Fruit fly (Drosophila melanogaster) whole organism, embryonic: Measurements from ENCODE around the gene CG32767.

Source experiments
- Aef1 ChIP-seq: fragments of 200-800 bp; sonication (Bioruptor generic); IDR thresholded peaks from 3 replicates; pipeline ENCODE4 v1.3.6; 2022; ENCODE audit warnings: missing biosample characterization, missing genetic modification characterization
- CG10543 ChIP-seq: fragments of 200-800 bp; sonication (Bioruptor generic); optimal IDR thresholded peaks from 3 replicates; lab custom pipeline; 2017; ENCODE audit warnings: missing biosample characterization, mild to moderate bottlenecking, missing genetic modification characterization, moderate library complexity
- CG11695 ChIP-seq: fragments of 200-800 bp; sonication (Bioruptor generic); IDR thresholded peaks from 3 replicates; pipeline ENCODE4 v1.3.6; 2022; ENCODE audit warnings: missing biosample characterization, missing genetic modification characterization
- CG14014 ChIP-seq: fragments of 200-800 bp; sonication (Bioruptor generic); IDR thresholded peaks from 2 replicates; pipeline ENCODE4 v1.3.6; 2022; ENCODE audit warnings: missing biosample characterization, missing genetic modification characterization
- CG16863 ChIP-seq: fragments of 200-800 bp; sonication (Bioruptor generic); optimal IDR thresholded peaks from 3 replicates; lab custom pipeline; 2016; ENCODE audit warnings: missing biosample characterization, missing genetic modification characterization
- CG17186 ChIP-seq: fragments of 200-800 bp; sonication (Bioruptor generic); optimal IDR thresholded peaks from 3 replicates; lab custom pipeline; 2017; ENCODE audit warnings: missing biosample characterization, missing genetic modification reagents, missing genetic modification characterization
- CG17568 ChIP-seq: fragments of 200-800 bp; sonication (Bioruptor generic); optimal IDR thresholded peaks from 2 replicates; lab custom pipeline; 2018; ENCODE audit warnings: missing biosample characterization, mild to moderate bottlenecking, missing genetic modification characterization, moderate library complexity
- CG18262 ChIP-seq: fragments of 200-800 bp; optimal IDR thresholded peaks from 3 replicates; lab custom pipeline; 2019; ENCODE audit warnings: missing biosample characterization, mild to moderate bottlenecking, missing genetic modification characterization, moderate library complexity
- CG18764 ChIP-seq: fragments of 200-800 bp; sonication (Bioruptor generic); optimal IDR thresholded peaks from 3 replicates; lab custom pipeline; 2016; ENCODE audit warnings: missing biosample characterization, missing genetic modification characterization
- CG2129 ChIP-seq: fragments of 200-800 bp; sonication (Bioruptor generic); IDR thresholded peaks from 2 replicates; pipeline ENCODE4 v1.3.6; 2022; ENCODE audit warnings: missing biosample characterization, missing genetic modification characterization; ENCODE audit not compliant: partially characterized antibody
- CG2889 ChIP-seq: fragments of 200-800 bp; sonication (Bioruptor generic); IDR thresholded peaks from 3 replicates; pipeline ENCODE4 v1.3.6; 2022; ENCODE audit warnings: missing biosample characterization, missing genetic modification characterization
- CG3163 ChIP-seq: fragments of 200-800 bp; sonication (Bioruptor generic); optimal IDR thresholded peaks from 3 replicates; lab custom pipeline; 2016; ENCODE audit warnings: missing biosample characterization, missing genetic modification characterization
- CG3407 ChIP-seq: fragments of 200-800 bp; sonication (Bioruptor generic); optimal IDR thresholded peaks from 2 replicates; lab custom pipeline; 2018; ENCODE audit warnings: missing biosample characterization, mild to moderate bottlenecking, missing genetic modification characterization
- CG4854 ChIP-seq: fragments of 200-800 bp; sonication (Bioruptor generic); optimal IDR thresholded peaks from 2 replicates; lab custom pipeline; 2016; ENCODE audit warnings: missing biosample characterization, missing genetic modification characterization, inconsistent platforms
- CG5953 ChIP-seq: fragments of 200-800 bp; sonication (Bioruptor generic); IDR thresholded peaks from 2 replicates; pipeline ENCODE4 v1.3.6; 2022; ENCODE audit warnings: missing biosample characterization, missing genetic modification characterization
- CG6272 ChIP-seq: fragments of 200-800 bp; sonication (Bioruptor generic); IDR thresholded peaks from 2 replicates; pipeline ENCODE4 v1.3.6; 2022; ENCODE audit warnings: missing biosample characterization, missing genetic modification characterization
- CG7372 ChIP-seq: fragments of 200-800 bp; sonication (Bioruptor generic); IDR thresholded peaks from 2 replicates; pipeline ENCODE4 v1.3.6; 2022; ENCODE audit warnings: missing biosample characterization, missing genetic modification characterization
- CG7987 ChIP-seq: fragments of 200-800 bp; sonication (Bioruptor generic); optimal IDR thresholded peaks from 2 replicates; lab custom pipeline; 2018; ENCODE audit warnings: missing biosample characterization, mild to moderate bottlenecking, missing genetic modification characterization, moderate library complexity
- CG8924 ChIP-seq: fragments of 200-800 bp; optimal IDR thresholded peaks from 3 replicates; lab custom pipeline; 2019; ENCODE audit warnings: missing biosample characterization, mild to moderate bottlenecking, missing genetic modification characterization, moderate library complexity
- CG9817 ChIP-seq: fragments of 200-800 bp; sonication (Bioruptor generic); optimal IDR thresholded peaks from 2 replicates; lab custom pipeline; 2018; ENCODE audit warnings: missing biosample characterization, mild to moderate bottlenecking, missing genetic modification characterization, moderate library complexity
- D ChIP-seq, 2 experiments: fragments of 200-800 bp in 1 of 2; fragments of >200 bp in 1 of 2; sonication (Bioruptor generic) in 1 of 2; optimal IDR thresholded peaks; 2 replicates in 1 of 2; 3 replicates in 1 of 2; lab custom pipeline; 2017; ENCODE audit warnings: mild to moderate bottlenecking in 1 of 2, missing biosample characterization in 1 of 2, missing genetic modification characterization in 1 of 2, missing genetic modification reagents in 1 of 2
- Dp ChIP-seq: fragments of 200-800 bp; sonication (Bioruptor generic); optimal IDR thresholded peaks from 2 replicates; lab custom pipeline; 2018; ENCODE audit warnings: missing biosample characterization, mild to moderate bottlenecking, missing genetic modification characterization, moderate library complexity
- Hr3 ChIP-seq: fragments of 200-800 bp; sonication (Bioruptor generic); optimal IDR thresholded peaks from 3 replicates; lab custom pipeline; 2016; ENCODE audit warnings: missing biosample characterization, missing genetic modification characterization
- Ravus ChIP-seq: fragments of 200-800 bp; sonication (Bioruptor generic); IDR thresholded peaks from 2 replicates; pipeline ENCODE4 v1.3.6; 2022; ENCODE audit warnings: missing biosample characterization, missing genetic modification characterization
- chm ChIP-seq: fragments of 200-800 bp; sonication (Bioruptor generic); IDR thresholded peaks from 2 replicates; pipeline ENCODE4 v1.3.6; 2022; ENCODE audit warnings: missing biosample characterization, missing genetic modification characterization
- ci ChIP-seq: fragments of 200-800 bp; sonication (Bioruptor generic); IDR thresholded peaks from 3 replicates; pipeline ENCODE4 v1.3.6; 2022; ENCODE audit warnings: missing biosample characterization, missing genetic modification characterization
- croc ChIP-seq: fragments of 200-800 bp; sonication (Bioruptor generic); conservative IDR thresholded peaks from 3 replicates; pipeline ENCODE4 v1.3.6; 2022; ENCODE audit warnings: missing biosample characterization, missing genetic modification characterization
- ems ChIP-seq: fragments of 200-800 bp; sonication (Bioruptor generic); optimal IDR thresholded peaks from 3 replicates; lab custom pipeline; 2016; ENCODE audit warnings: missing biosample characterization, missing genetic modification characterization
- h ChIP-seq: fragments of >200 bp; optimal IDR thresholded peaks from 2 replicates; lab custom pipeline; 2017
- ind ChIP-seq: fragments of 200-800 bp; sonication (Bioruptor generic); optimal IDR thresholded peaks from 3 replicates; lab custom pipeline; 2016; ENCODE audit warnings: missing biosample characterization, missing genetic modification characterization
- jing ChIP-seq: fragments of 200-800 bp; sonication (Bioruptor generic); optimal IDR thresholded peaks from 2 replicates; lab custom pipeline; 2018; ENCODE audit warnings: missing biosample characterization, mild to moderate bottlenecking, missing genetic modification characterization
- kni ChIP-seq: fragments of 200-800 bp; sonication (Bioruptor generic); optimal IDR thresholded peaks from 3 replicates; lab custom pipeline; 2017; ENCODE audit warnings: mild to moderate bottlenecking, missing biosample characterization, missing genetic modification reagents, missing genetic modification characterization
- knrl ChIP-seq: fragments of 200-800 bp; sonication (Bioruptor generic); IDR thresholded peaks from 3 replicates; pipeline ENCODE4 v1.3.6; 2022; ENCODE audit warnings: missing biosample characterization, missing genetic modification characterization; ENCODE audit not compliant: partially characterized antibody
- pho ChIP-seq: fragments of 200-800 bp; sonication (Bioruptor generic); optimal IDR thresholded peaks from 2 replicates; lab custom pipeline; 2016; ENCODE audit warnings: missing biosample characterization, missing genetic modification characterization
- pnt ChIP-seq: fragments of 200-800 bp; sonication (Bioruptor generic); optimal IDR thresholded peaks from 3 replicates; lab custom pipeline; 2016; ENCODE audit warnings: missing biosample characterization, missing genetic modification characterization
- rib ChIP-seq: fragments of 200-800 bp; sonication (Bioruptor generic); IDR thresholded peaks from 2 replicates; pipeline ENCODE4 v1.3.6; 2022; ENCODE audit warnings: missing biosample characterization, missing genetic modification characterization
- run ChIP-seq: fragments of 200-800 bp; sonication (Bioruptor generic); optimal IDR thresholded peaks from 3 replicates; lab custom pipeline; 2018; ENCODE audit warnings: missing biosample characterization, mild to moderate bottlenecking, missing genetic modification characterization
- salm ChIP-seq: fragments of 200-800 bp; sonication (Bioruptor generic); optimal IDR thresholded peaks from 2 replicates; lab custom pipeline; 2018; ENCODE audit warnings: missing biosample characterization, mild to moderate bottlenecking, missing genetic modification characterization
- schlank ChIP-seq: fragments of 200-800 bp; sonication (Bioruptor generic); optimal IDR thresholded peaks from 2 replicates; lab custom pipeline; 2018; ENCODE audit warnings: missing biosample characterization, mild to moderate bottlenecking, missing genetic modification characterization
- slou ChIP-seq: fragments of 200-800 bp; sonication (Bioruptor generic); optimal IDR thresholded peaks from 3 replicates; lab custom pipeline; 2016; ENCODE audit warnings: missing biosample characterization, missing genetic modification characterization
- tna ChIP-seq: fragments of 200-800 bp; sonication (Bioruptor generic); IDR thresholded peaks from 2 replicates; pipeline ENCODE4 v1.3.6; 2022; ENCODE audit warnings: missing biosample characterization, missing genetic modification characterization; ENCODE audit not compliant: partially characterized antibody
- tup ChIP-seq: fragments of 200-800 bp; sonication (Bioruptor generic); optimal IDR thresholded peaks from 2 replicates; lab custom pipeline; 2016; ENCODE audit warnings: missing biosample characterization, mild to moderate bottlenecking, missing genetic modification characterization, moderate library complexity
- unc-4 ChIP-seq: fragments of 200-800 bp; sonication (Bioruptor generic); IDR thresholded peaks from 2 replicates; pipeline ENCODE4 v1.3.6; 2022; ENCODE audit warnings: missing biosample characterization, missing genetic modification characterization; ENCODE audit not compliant: partially characterized antibody
- unpg ChIP-seq: fragments of 200-800 bp; sonication (Bioruptor generic); optimal IDR thresholded peaks from 3 replicates; lab custom pipeline; 2018; ENCODE audit warnings: missing biosample characterization, mild to moderate bottlenecking, missing genetic modification characterization, moderate library complexity

The CG32767 gene

dm6 chrX:5082840-5083646 is 1.5 kb downstream of the CG32767 start (continued):
- TF ChIP-seq CG9817 (no peak), CG16863 (GFP tag; lab: Kevin White, UChicago) (peak; percentile 41), croc (no peak), CG10543 (GFP tag; lab: Kevin White, UChicago) (peak; percentile 42), salm (no peak), ci (GFP tag; lab: Robert Waterston, UW) (peak; percentile 59; the same call in 2 of the 3 replicates), CG6272 (no peak), knrl (GFP tag; lab: Robert Waterston, UW) (0 out of 3 replicates have a peak, but pooled peaks have one; percentile 26), CG18262 (no peak), CG7372 (GFP tag; lab: Robert Waterston, UW) (no peak), tna (GFP tag; lab: Robert Waterston, UW) (no peak), ems (GFP tag; lab: Kevin White, UChicago) (no peak), h (lab: Kevin White, UChicago) (no peak), chm (GFP tag; lab: Robert Waterston, UW) (peak; percentile 74), CG11695 (GFP tag; lab: Robert Waterston, UW) (no peak), CG14014 (GFP tag; lab: Robert Waterston, UW) (no peak), pho (peak; percentile 45), CG17568 (GFP tag; lab: Kevin White, UChicago) (no peak), CG3407 (no peak), schlank (tag; lab: Kevin White, UChicago) (no peak), Ravus (GFP tag; lab: Robert Waterston, UW) (no peak), CG3163 (peak; percentile 33), pnt (GFP tag; lab: Kevin White, UChicago) (peak; percentile 12), unpg (GFP tag; lab: Kevin White, UChicago) (no peak), run (tag; lab: Kevin White, UChicago) (no peak), CG7987 (GFP tag; lab: Kevin White, UChicago) (no peak), jing (GFP tag; lab: Kevin White, UChicago) (no peak), CG2889 (no peak), Hr3 (GFP tag; lab: Kevin White, UChicago) (no peak), slou (GFP tag; lab: Kevin White, UChicago) (no peak), rib (GFP tag; lab: Robert Waterston, UW) (no peak), Dp (GFP tag; lab: Kevin White, UChicago) (peak; percentile 90), D (optimal IDR thresholded peaks at IDR 0.05; lab: Kevin White, UChicago) (no peak), D (GFP tag; optimal IDR thresholded peaks at IDR 0.05; lab: Kevin White, UChicago) (no peak), CG18764 (no peak), unc-4 (GFP tag; lab: Robert Waterston, UW) (no peak; the same call in 1 of the 2 replicates), CG5953 (no peak), CG8924 (no peak), CG17186 (GFP tag; lab: Kevin White, UChicago) (peak; percentile 55), kni (peak; percentile 24), CG2129 (GFP tag; lab: Robert Waterston, UW) (no peak), Aef1 (no peak), CG4854 (GFP tag; lab: Kevin White, UChicago) (no peak), tup (GFP tag; lab: Kevin White, UChicago) (no peak), ind (GFP tag; lab: Kevin White, UChicago) (no peak)
